Worm (Caenorhabditis elegans): ENCODE results near the gene srt-31.

The srt-31 gene

ce11 chrV:439183-439749 is 33.4 kb upstream of the srt-31 start:
- TF ChIP-seq unc-62 (GFP tag; optimal IDR thresholded peaks at IDR 0.05), result no peak
- no peak for TF ChIP-seq nhr-237 (tag; optimal IDR thresholded peaks at IDR 0.05)
- TF ChIP-seq ceh-43 (GFP tag; optimal IDR thresholded peaks at IDR 0.05), result no peak
- no peak for TF ChIP-seq sem-2 (GFP tag; optimal IDR thresholded peaks at IDR 0.05)
- no peak for TF ChIP-seq flh-1 (GFP tag; optimal IDR thresholded peaks at IDR 0.05)
- TF ChIP-seq lsy-2 (tag; optimal IDR thresholded peaks at IDR 0.05), result no peak
- no peak for TF ChIP-seq hlh-1 (tag; optimal IDR thresholded peaks at IDR 0.05)
- TF ChIP-seq ceh-39 (tag; optimal IDR thresholded peaks at IDR 0.05), result no peak
- TF ChIP-seq zip-8 (tag; optimal IDR thresholded peaks at IDR 0.05), result no peak
- TF ChIP-seq snpc-4 (tag; optimal IDR thresholded peaks at IDR 0.05), result no peak
- TF ChIP-seq tbx-8 (GFP tag; optimal IDR thresholded peaks at IDR 0.05), result no peak
- TF ChIP-seq ham-2 (GFP tag; optimal IDR thresholded peaks at IDR 0.05), result no peak
- no peak for TF ChIP-seq M03D4.4 (tag; optimal IDR thresholded peaks at IDR 0.05)
- TF ChIP-seq unc-39 (tag; optimal IDR thresholded peaks at IDR 0.05), result no peak
- TF ChIP-seq elt-3 (tag; optimal IDR thresholded peaks at IDR 0.05), result no peak
- TF ChIP-seq ces-1 (GFP tag; optimal IDR thresholded peaks at IDR 0.05), result no peak
- TF ChIP-seq lin-32 (GFP tag; optimal IDR thresholded peaks at IDR 0.05), result no peak
- TF ChIP-seq sptf-1 (tag; optimal IDR thresholded peaks at IDR 0.05), result no peak

ce11 chrV:440923-441322 is 31.8 kb upstream of the srt-31 start, which contains the start of gene B0554.7:
TSS of gene B0554.7 (minus strand) at chrV:441023.
- TF ChIP-seq nhr-2 (tag; optimal IDR thresholded peaks at IDR 0.05) (no peak), elt-3 (tag; optimal IDR thresholded peaks at IDR 0.05) (no peak), ceh-83 (GFP tag; optimal IDR thresholded peaks at IDR 0.05) (no peak), sptf-1 (tag; optimal IDR thresholded peaks at IDR 0.05) (no peak), flh-1 (GFP tag; optimal IDR thresholded peaks at IDR 0.05) (no peak), pha-4 (tag; optimal IDR thresholded peaks at IDR 0.05) (no peak), nhr-12 (tag; optimal IDR thresholded peaks at IDR 0.05) (no peak), lsy-2 (tag; optimal IDR thresholded peaks at IDR 0.05) (no peak), nhr-76 (tag; optimal IDR thresholded peaks at IDR 0.05) (no peak), hlh-1 (tag; optimal IDR thresholded peaks at IDR 0.05) (no peak), tbx-8 (GFP tag; optimal IDR thresholded peaks at IDR 0.05) (no peak), sem-2 (GFP tag; optimal IDR thresholded peaks at IDR 0.05) (no peak), bed-3 (GFP tag; optimal IDR thresholded peaks at IDR 0.05) (no peak), ceh-43 (GFP tag; optimal IDR thresholded peaks at IDR 0.05) (no peak), cnd-1 (tag; optimal IDR thresholded peaks at IDR 0.05) (no peak)

ce11 chrV:443193-443592 is 29.5 kb upstream of the srt-31 start, which contains the start of gene srh-33:
TSS of gene srh-33 (minus strand) at chrV:443293.
- TF ChIP-seq nhr-2 (tag; optimal IDR thresholded peaks at IDR 0.05) (no peak), zip-8 (tag; optimal IDR thresholded peaks at IDR 0.05) (no peak)

- TF ChIP-seq unc-120 (tag; optimal IDR thresholded peaks at IDR 0.05; ENCODE audit: poor library complexity, severe bottlenecking), result no peak
- TF ChIP-seq lin-13 (tag; optimal IDR thresholded peaks at IDR 0.05), result no peak
- no peak for TF ChIP-seq lsy-2 (tag; optimal IDR thresholded peaks at IDR 0.05)
- TF ChIP-seq snpc-4 (tag; optimal IDR thresholded peaks at IDR 0.05), result no peak
- TF ChIP-seq bed-3 (GFP tag; optimal IDR thresholded peaks at IDR 0.05), result no peak
- no peak for TF ChIP-seq ham-2 (GFP tag; optimal IDR thresholded peaks at IDR 0.05)
- no peak for TF ChIP-seq elt-3 (tag; optimal IDR thresholded peaks at IDR 0.05)
- no peak for TF ChIP-seq nhr-76 (tag; optimal IDR thresholded peaks at IDR 0.05)
- no peak for TF ChIP-seq mab-5 (tag; optimal IDR thresholded peaks at IDR 0.05)
- no peak for TF ChIP-seq ceh-83 (GFP tag; optimal IDR thresholded peaks at IDR 0.05)
- no peak for TF ChIP-seq sem-2 (GFP tag; optimal IDR thresholded peaks at IDR 0.05)
- TF ChIP-seq nhr-28 (tag; optimal IDR thresholded peaks at IDR 0.05), result no peak
- no peak for TF ChIP-seq zip-8 (tag; optimal IDR thresholded peaks at IDR 0.05)
- no peak for TF ChIP-seq tbx-8 (GFP tag; optimal IDR thresholded peaks at IDR 0.05)
- no peak for TF ChIP-seq flh-1 (GFP tag; optimal IDR thresholded peaks at IDR 0.05)
- no peak for TF ChIP-seq unc-62 (GFP tag; optimal IDR thresholded peaks at IDR 0.05)
- TF ChIP-seq lin-32 (GFP tag; optimal IDR thresholded peaks at IDR 0.05), result no peak
- no peak for TF ChIP-seq ceh-39 (tag; optimal IDR thresholded peaks at IDR 0.05)
- no peak for TF ChIP-seq M03D4.4 (tag; optimal IDR thresholded peaks at IDR 0.05)
Measured at ce11 chrV:446574-446973, 26.1 kb upstream of the srt-31 start, which contains the start of gene srh-34. TSS of gene srh-34 (minus strand) at chrV:446674.

DNA sequence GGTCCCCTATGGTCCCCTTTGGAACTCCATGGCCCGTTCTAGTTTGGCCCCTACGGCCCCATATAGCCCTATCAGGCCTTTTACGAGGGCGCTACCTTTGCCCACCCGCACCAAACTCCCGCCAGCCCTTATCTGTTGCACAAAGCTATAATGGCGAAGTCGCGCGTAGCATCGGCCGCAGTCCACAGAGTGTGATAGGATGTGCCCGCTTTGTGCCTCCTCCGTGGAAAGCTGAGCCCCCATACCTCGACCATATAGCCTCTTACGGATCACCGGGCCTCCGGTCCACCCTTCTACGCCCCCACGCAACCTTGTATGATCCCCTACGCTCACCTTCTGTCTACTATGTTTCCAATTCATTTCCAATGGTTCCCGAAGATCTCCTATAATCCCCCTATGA is 25.7 kb upstream of the srt-31 start:
- no peak for TF ChIP-seq M03D4.4 (tag; optimal IDR thresholded peaks at IDR 0.05)

DNA sequence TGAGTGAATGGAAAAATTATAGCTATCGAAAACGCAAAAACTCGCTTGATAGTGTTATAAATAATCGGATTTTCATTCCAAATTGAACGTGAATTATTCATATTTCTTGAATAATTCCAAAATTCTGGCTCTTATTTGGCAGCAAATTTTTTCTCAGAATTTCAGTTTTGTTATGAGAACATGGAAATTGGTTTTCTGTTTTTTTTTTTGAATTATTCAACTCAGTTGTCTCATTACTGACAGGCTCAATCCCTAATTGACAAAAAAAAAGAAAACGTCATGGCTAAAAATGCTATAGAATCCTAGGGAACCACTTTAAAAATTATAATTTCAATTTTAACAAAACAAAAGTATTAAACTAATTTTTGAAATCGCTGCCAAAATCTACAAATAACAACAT is 23.6 kb upstream of the srt-31 start, which contains the start of gene srh-35:
TSS of gene srh-35 (minus strand) at position 101 of the 400 bp plus-strand sequence.
- TF ChIP-seq nhr-2 (tag; optimal IDR thresholded peaks at IDR 0.05), result no peak
- no peak for TF ChIP-seq cnd-1 (tag; optimal IDR thresholded peaks at IDR 0.05)
- TF ChIP-seq bed-3 (GFP tag; optimal IDR thresholded peaks at IDR 0.05), result no peak
- TF ChIP-seq unc-62 (GFP tag; optimal IDR thresholded peaks at IDR 0.05), result no peak
- TF ChIP-seq ceh-83 (GFP tag; optimal IDR thresholded peaks at IDR 0.05), result no peak
- no peak for TF ChIP-seq ceh-43 (GFP tag; optimal IDR thresholded peaks at IDR 0.05)
- TF ChIP-seq pha-4 (tag; optimal IDR thresholded peaks at IDR 0.05), result no peak
- no peak for TF ChIP-seq hlh-1 (tag; optimal IDR thresholded peaks at IDR 0.05)
- no peak for TF ChIP-seq flh-1 (GFP tag; optimal IDR thresholded peaks at IDR 0.05)
- no peak for TF ChIP-seq lin-32 (GFP tag; optimal IDR thresholded peaks at IDR 0.05)
- TF ChIP-seq ztf-11 (tag; optimal IDR thresholded peaks at IDR 0.05), result no peak
- TF ChIP-seq lin-13 (tag; optimal IDR thresholded peaks at IDR 0.05), result no peak
- TF ChIP-seq M03D4.4 (tag; optimal IDR thresholded peaks at IDR 0.05), result no peak
- TF ChIP-seq nhr-28 (tag; optimal IDR thresholded peaks at IDR 0.05), result no peak
- no peak for TF ChIP-seq sem-2 (GFP tag; optimal IDR thresholded peaks at IDR 0.05)

Data from whole organism, mixed stage, embryonic.